Fruit fly (Drosophila melanogaster) whole organism, embryonic: ENCODE measurements around the gene CG5928.
A peak's percentile ranks its signal among the peaks of the same experiment; 100 is the strongest.

Experiments used
- B-H2 ChIP-seq: fragments of 200-800 bp; sonication (Bioruptor generic); optimal IDR thresholded peaks from 2 replicates; lab custom pipeline; 2018; ENCODE audit warnings: missing biosample characterization, mild to moderate bottlenecking, missing genetic modification characterization
- Blimp-1 ChIP-seq: fragments of 200-800 bp; sonication (Bioruptor generic); optimal IDR thresholded peaks from 3 replicates; lab custom pipeline; 2018; ENCODE audit warnings: missing biosample characterization, missing genetic modification characterization, mild to moderate bottlenecking, moderate library complexity, missing genetic modification reagents
- Bteb2 ChIP-seq: fragments of 200-800 bp; sonication (Bioruptor generic); optimal IDR thresholded peaks from 2 replicates; lab custom pipeline; 2016; ENCODE audit warnings: missing biosample characterization, missing genetic modification characterization
- CG10979 ChIP-seq: fragments of 200-800 bp; sonication (Bioruptor generic); optimal IDR thresholded peaks from 2 replicates; lab custom pipeline; 2018; ENCODE audit warnings: missing biosample characterization, mild to moderate bottlenecking, missing genetic modification characterization, moderate library complexity
- CG12219 ChIP-seq: fragments of 200-800 bp; sonication (Bioruptor generic); optimal IDR thresholded peaks from 3 replicates; lab custom pipeline; 2018; ENCODE audit warnings: missing biosample characterization, mild to moderate bottlenecking, missing genetic modification characterization
- CG13123 ChIP-seq: fragments of 200-800 bp; sonication (Bioruptor generic); optimal IDR thresholded peaks from 2 replicates; lab custom pipeline; 2016; ENCODE audit warnings: missing biosample characterization, missing genetic modification characterization
- CG13287 ChIP-seq: fragments of 200-800 bp; sonication (Bioruptor generic); IDR thresholded peaks from 2 replicates; pipeline ENCODE4 v1.3.6; 2022; ENCODE audit warnings: missing biosample characterization, missing genetic modification characterization; ENCODE audit not compliant: partially characterized antibody
- CG15073 ChIP-seq: fragments of 200-800 bp; sonication (Bioruptor generic); optimal IDR thresholded peaks from 2 replicates; lab custom pipeline; 2016; ENCODE audit warnings: missing biosample characterization, missing genetic modification characterization
- CG1603 ChIP-seq: fragments of 200-800 bp; sonication (Bioruptor generic); optimal IDR thresholded peaks from 2 replicates; lab custom pipeline; 2019; ENCODE audit warnings: missing biosample characterization, mild to moderate bottlenecking, missing genetic modification characterization, moderate library complexity
- CG16863 ChIP-seq: fragments of 200-800 bp; sonication (Bioruptor generic); optimal IDR thresholded peaks from 3 replicates; lab custom pipeline; 2016; ENCODE audit warnings: missing biosample characterization, missing genetic modification characterization
- CG17328 ChIP-seq: fragments of 200-800 bp; sonication (Bioruptor generic); IDR thresholded peaks from 2 replicates; pipeline ENCODE4 v1.3.6; 2022; ENCODE audit warnings: missing biosample characterization, missing genetic modification characterization
- CG17361 ChIP-seq: fragments of 200-800 bp; sonication (Bioruptor generic); IDR thresholded peaks from 3 replicates; pipeline ENCODE4 v1.3.6; 2022; ENCODE audit warnings: missing biosample characterization, missing genetic modification characterization
- CG18262 ChIP-seq: fragments of 200-800 bp; optimal IDR thresholded peaks from 3 replicates; lab custom pipeline; 2019; ENCODE audit warnings: missing biosample characterization, mild to moderate bottlenecking, missing genetic modification characterization, moderate library complexity
- CG18599 ChIP-seq: fragments of 200-800 bp; sonication (Bioruptor generic); optimal IDR thresholded peaks from 3 replicates; lab custom pipeline; 2017; ENCODE audit warnings: missing biosample characterization, missing genetic modification characterization, mild to moderate bottlenecking, moderate library complexity, missing genetic modification reagents
- CG2202 ChIP-seq: fragments of 200-800 bp; sonication (Bioruptor generic); optimal IDR thresholded peaks from 2 replicates; lab custom pipeline; 2018; ENCODE audit warnings: missing biosample characterization, mild to moderate bottlenecking, missing genetic modification characterization
- CG2712 ChIP-seq: fragments of 200-800 bp; optimal IDR thresholded peaks from 3 replicates; lab custom pipeline; 2019; ENCODE audit warnings: missing biosample characterization, mild to moderate bottlenecking, missing genetic modification characterization, moderate library complexity
- CG33557 ChIP-seq: fragments of 200-800 bp; sonication (Bioruptor generic); optimal IDR thresholded peaks from 2 replicates; lab custom pipeline; 2019; ENCODE audit warnings: missing biosample characterization, mild to moderate bottlenecking, missing genetic modification characterization, moderate library complexity
- CG34422 ChIP-seq: fragments of 200-800 bp; sonication (Bioruptor generic); IDR thresholded peaks from 3 replicates; pipeline ENCODE4 v1.3.6; 2022; ENCODE audit warnings: missing biosample characterization, missing genetic modification characterization
- CG4424 ChIP-seq: fragments of 200-800 bp; sonication (Bioruptor generic); optimal IDR thresholded peaks from 3 replicates; lab custom pipeline; 2016; ENCODE audit warnings: missing biosample characterization, missing genetic modification characterization
- CG6272 ChIP-seq: fragments of 200-800 bp; sonication (Bioruptor generic); IDR thresholded peaks from 2 replicates; pipeline ENCODE4 v1.3.6; 2022; ENCODE audit warnings: missing biosample characterization, missing genetic modification characterization
- CG7357 ChIP-seq: fragments of 200-800 bp; sonication (Bioruptor generic); IDR thresholded peaks from 3 replicates; pipeline ENCODE4 v1.3.6; 2022; ENCODE audit warnings: missing biosample characterization, missing genetic modification characterization
- CG7372 ChIP-seq: fragments of 200-800 bp; sonication (Bioruptor generic); IDR thresholded peaks from 2 replicates; pipeline ENCODE4 v1.3.6; 2022; ENCODE audit warnings: missing biosample characterization, missing genetic modification characterization
- CG7928 ChIP-seq: fragments of 200-800 bp; sonication (Bioruptor generic); optimal IDR thresholded peaks from 2 replicates; lab custom pipeline; 2017; ENCODE audit warnings: missing biosample characterization, mild to moderate bottlenecking, missing genetic modification characterization
- CG8359 ChIP-seq: fragments of 200-800 bp; sonication (Bioruptor generic); optimal IDR thresholded peaks from 2 replicates; lab custom pipeline; 2017; ENCODE audit warnings: missing biosample characterization, mild to moderate bottlenecking, missing genetic modification characterization, borderline replicate concordance
- CG8924 ChIP-seq: fragments of 200-800 bp; optimal IDR thresholded peaks from 3 replicates; lab custom pipeline; 2019; ENCODE audit warnings: missing biosample characterization, mild to moderate bottlenecking, missing genetic modification characterization, moderate library complexity
- D19A ChIP-seq: fragments of 200-800 bp; optimal IDR thresholded peaks from 3 replicates; lab custom pipeline; 2019; ENCODE audit warnings: missing biosample characterization, mild to moderate bottlenecking, missing genetic modification characterization, moderate library complexity
- Dad ChIP-seq: fragments of 200-800 bp; sonication (Bioruptor generic); optimal IDR thresholded peaks from 3 replicates; lab custom pipeline; 2016; ENCODE audit warnings: missing biosample characterization, missing genetic modification characterization
- Dek ChIP-seq: fragments of 200-800 bp; sonication (Bioruptor generic); optimal IDR thresholded peaks from 3 replicates; lab custom pipeline; 2019; ENCODE audit warnings: missing biosample characterization, mild to moderate bottlenecking, missing genetic modification characterization, moderate library complexity
- Drgx ChIP-seq: fragments of 200-800 bp; sonication (Bioruptor generic); IDR thresholded peaks from 2 replicates; pipeline ENCODE4 v1.3.6; 2022; ENCODE audit warnings: missing biosample characterization, missing genetic modification characterization
- Hr3 ChIP-seq: fragments of 200-800 bp; sonication (Bioruptor generic); optimal IDR thresholded peaks from 3 replicates; lab custom pipeline; 2016; ENCODE audit warnings: missing biosample characterization, missing genetic modification characterization
- Hr51 ChIP-seq, 2 experiments: fragments of 200-800 bp; sonication (Bioruptor generic); optimal IDR thresholded peaks; 2 replicates in 1 of 2; 3 replicates in 1 of 2; lab custom pipeline; 2016 to 2018; ENCODE audit warnings: missing biosample characterization in 2 of 2, missing genetic modification characterization in 2 of 2, mild to moderate bottlenecking in 1 of 2, moderate library complexity in 1 of 2
- Hsf ChIP-seq: fragments of 200-800 bp; sonication (Bioruptor generic); optimal IDR thresholded peaks from 3 replicates; lab custom pipeline; 2016; ENCODE audit warnings: missing biosample characterization, missing genetic modification characterization
- Meics ChIP-seq: fragments of 200-800 bp; sonication (Bioruptor generic); optimal IDR thresholded peaks from 2 replicates; lab custom pipeline; 2017; ENCODE audit warnings: missing biosample characterization, mild to moderate bottlenecking, missing genetic modification characterization
- Nf-YA ChIP-seq: fragments of 200-800 bp; sonication (Bioruptor generic); IDR thresholded peaks from 2 replicates; pipeline ENCODE4 v1.3.6; 2022; ENCODE audit warnings: missing biosample characterization, missing genetic modification characterization
- Oli ChIP-seq: fragments of 200-800 bp; sonication (Bioruptor generic); optimal IDR thresholded peaks from 2 replicates; lab custom pipeline; 2018; ENCODE audit warnings: missing biosample characterization, mild to moderate bottlenecking, missing genetic modification characterization, moderate library complexity
- Sox100B ChIP-seq: fragments of 200-800 bp; sonication (Bioruptor generic); optimal IDR thresholded peaks from 3 replicates; lab custom pipeline; 2018; ENCODE audit warnings: missing biosample characterization, mild to moderate bottlenecking, missing genetic modification characterization
- Sox102F ChIP-seq: fragments of 200-800 bp; sonication (Bioruptor generic); optimal IDR thresholded peaks from 2 replicates; lab custom pipeline; 2018; ENCODE audit warnings: missing biosample characterization, mild to moderate bottlenecking, missing genetic modification characterization, moderate library complexity
- Stat92E ChIP-seq, 3 experiments: fragments of >200 bp in 2 of 3; fragments of 200-800 bp in 1 of 3; sonication (Bioruptor generic) in 1 of 3; optimal IDR thresholded peaks; 2 replicates each; lab custom pipeline; 2017 to 2019; ENCODE audit warnings: missing biosample characterization in 3 of 3, missing genetic modification characterization in 3 of 3, mild to moderate bottlenecking in 1 of 3, moderate library complexity in 1 of 3
- Trl ChIP-seq, 3 experiments: fragments of >200 bp in 2 of 3; fragments of 200-800 bp in 1 of 3; sonication (Bioruptor generic) in 1 of 3; optimal IDR thresholded peaks; 2 replicates in 1 of 3; 3 replicates in 2 of 3; lab custom pipeline; 2016 to 2017; ENCODE audit warnings: missing biosample characterization in 1 of 3, missing genetic modification characterization in 1 of 3
- Xrp1 ChIP-seq: fragments of 200-800 bp; sonication (Bioruptor generic); IDR thresholded peaks from 2 replicates; pipeline ENCODE4 v1.3.6; 2022; ENCODE audit warnings: missing biosample characterization, missing genetic modification characterization
- eyg ChIP-seq: fragments of 200-800 bp; sonication (Bioruptor generic); optimal IDR thresholded peaks from 3 replicates; lab custom pipeline; 2016; ENCODE audit warnings: missing biosample characterization, missing genetic modification characterization
- gem ChIP-seq: fragments of 200-800 bp; sonication (Bioruptor generic); optimal IDR thresholded peaks from 2 replicates; lab custom pipeline; 2019; ENCODE audit warnings: missing biosample characterization, mild to moderate bottlenecking, missing genetic modification characterization, moderate library complexity
- gsb ChIP-seq: fragments of 200-800 bp; sonication (Bioruptor generic); IDR thresholded peaks from 2 replicates; pipeline ENCODE4 v1.3.6; 2022; ENCODE audit warnings: missing biosample characterization, missing genetic modification characterization
- onecut ChIP-seq: fragments of 200-800 bp; sonication (Bioruptor generic); IDR thresholded peaks from 2 replicates; pipeline ENCODE4 v1.3.6; 2022; ENCODE audit warnings: missing biosample characterization, missing genetic modification characterization
- org-1 ChIP-seq: fragments of 200-800 bp; sonication (Bioruptor generic); optimal IDR thresholded peaks from 2 replicates; lab custom pipeline; 2017; ENCODE audit warnings: missing biosample characterization, missing genetic modification characterization
- sqz ChIP-seq: fragments of 200-800 bp; sonication (Bioruptor generic); optimal IDR thresholded peaks from 3 replicates; lab custom pipeline; 2018; ENCODE audit warnings: missing biosample characterization, mild to moderate bottlenecking, missing genetic modification characterization
- tx ChIP-seq: fragments of 200-800 bp; sonication (Bioruptor generic); optimal IDR thresholded peaks from 2 replicates; lab custom pipeline; 2016; ENCODE audit warnings: missing biosample characterization, missing genetic modification characterization
- unpg ChIP-seq: fragments of 200-800 bp; sonication (Bioruptor generic); optimal IDR thresholded peaks from 3 replicates; lab custom pipeline; 2018; ENCODE audit warnings: missing biosample characterization, mild to moderate bottlenecking, missing genetic modification characterization, moderate library complexity
- vfl ChIP-seq: fragments of 200-800 bp; sonication (Bioruptor generic); optimal IDR thresholded peaks from 2 replicates; lab custom pipeline; 2016; ENCODE audit warnings: missing biosample characterization, missing genetic modification characterization
- z ChIP-seq: fragments of 200-800 bp; sonication (Bioruptor generic); IDR thresholded peaks from 3 replicates; pipeline ENCODE4 v1.3.6; 2022; ENCODE audit warnings: missing biosample characterization, missing genetic modification characterization

CG5928 gene

dm6 chrX:6092235-6092634 lies 24.5 kb downstream of the CG5928 start (continued):
- TF ChIP-seq CG13123 (GFP tag; lab: Kevin White, UChicago): no peak
- TF ChIP-seq Sox100B (GFP tag; lab: Kevin White, UChicago): no peak
- TF ChIP-seq Nf-YA (GFP tag; lab: Robert Waterston, UW): no peak
- peak; percentile 25 for TF ChIP-seq Meics
- no peak for TF ChIP-seq Dek
- TF ChIP-seq CG18262 (tag; lab: Kevin White, UChicago): peak; percentile 21
- no peak for TF ChIP-seq Xrp1
- peak; percentile 3 for TF ChIP-seq Hr3
- TF ChIP-seq sqz: no peak
- peak; percentile 5 for TF ChIP-seq CG16863 (GFP tag; lab: Kevin White, UChicago)
- TF ChIP-seq CG8359: no peak
- TF ChIP-seq eyg (GFP tag; lab: Kevin White, UChicago): no peak
- TF ChIP-seq Blimp-1 (GFP tag; lab: Kevin White, UChicago): peak; percentile 5
- no peak for TF ChIP-seq z (GFP tag; lab: Robert Waterston, UW)
- TF ChIP-seq CG13287: no peak
- peak; percentile 51; the same call in 2 of the 3 replicates for TF ChIP-seq CG17361 (GFP tag; lab: Robert Waterston, UW)
- TF ChIP-seq Sox102F (GFP tag; lab: Kevin White, UChicago): peak; percentile 35
- peak; percentile 31 for TF ChIP-seq Oli (tag; lab: Kevin White, UChicago)
- TF ChIP-seq CG6272 (GFP tag; lab: Robert Waterston, UW): no peak
- TF ChIP-seq CG1603 (tag; lab: Kevin White, UChicago): peak; percentile 16
- no peak for TF ChIP-seq org-1 (GFP tag; lab: Kevin White, UChicago)
- TF ChIP-seq CG7928 (GFP tag; lab: Kevin White, UChicago): no peak
- 0 out of 3 replicates have a peak, but pooled peaks have one; percentile 24 for TF ChIP-seq CG7357 (GFP tag; lab: Robert Waterston, UW)
- no peak for TF ChIP-seq CG2202 (tag; lab: Kevin White, UChicago)
- TF ChIP-seq gem (tag; lab: Kevin White, UChicago): peak; percentile 51
- TF ChIP-seq tx (GFP tag; lab: Kevin White, UChicago): no peak
- no peak for TF ChIP-seq Bteb2 (GFP tag; lab: Kevin White, UChicago)
- peak; percentile 17 for TF ChIP-seq CG4424 (GFP tag; lab: Kevin White, UChicago)
- no peak for TF ChIP-seq CG15073 (GFP tag; lab: Kevin White, UChicago)
- TF ChIP-seq CG18599: peak; percentile 21
- TF ChIP-seq CG33557 (GFP tag; lab: Kevin White, UChicago): no peak
- peak; percentile 14 for TF ChIP-seq CG10979 (tag; lab: Kevin White, UChicago)
- TF ChIP-seq Dad (GFP tag; lab: Kevin White, UChicago): no peak
- no peak for TF ChIP-seq Drgx (GFP tag; lab: Robert Waterston, UW)
- TF ChIP-seq CG12219 (GFP tag; lab: Kevin White, UChicago): no peak
- TF ChIP-seq vfl (GFP tag; lab: Kevin White, UChicago): peak; percentile 16
- 0 out of 2 replicates have a peak, but pooled peaks have one; percentile 12 for TF ChIP-seq onecut (GFP tag; lab: Robert Waterston, UW)
- no peak for TF ChIP-seq Stat92E (GFP tag; optimal IDR thresholded peaks at IDR 0.05; lab: Kevin White, UChicago)
- TF ChIP-seq CG17328: 0 out of 2 replicates have a peak, but pooled peaks have one; percentile 24
- peak; percentile 9 for TF ChIP-seq Hsf (GFP tag; lab: Kevin White, UChicago)
- TF ChIP-seq CG8924 (tag; lab: Kevin White, UChicago): no peak
- no peak for TF ChIP-seq B-H2 (GFP tag; lab: Kevin White, UChicago)
- TF ChIP-seq CG7372 (GFP tag; lab: Robert Waterston, UW): no peak
- TF ChIP-seq unpg: peak; percentile 23
- TF ChIP-seq CG2712 (tag; lab: Kevin White, UChicago): peak; percentile 9
- TF ChIP-seq Hr51 (GFP tag; optimal IDR thresholded peaks at IDR 0.05; lab: Kevin White, UChicago): peak in 1 of 2 experiments; percentile 47
- no peak for TF ChIP-seq Trl (optimal IDR thresholded peaks at IDR 0.05; lab: Kevin White, UChicago)
- TF ChIP-seq Trl (GFP tag; optimal IDR thresholded peaks at IDR 0.05; lab: Kevin White, UChicago): no peak
- no peak for TF ChIP-seq D19A (tag; lab: Kevin White, UChicago)
- TF ChIP-seq gsb: no peak
- TF ChIP-seq CG34422 (GFP tag; lab: Robert Waterston, UW): no peak
